Worm (Caenorhabditis elegans) whole organism, late embryonic: Measurements from ENCODE around the gene F35B12.10.

Experiments
- C08G9.2 ChIP-seq: sonication (generic microtip); optimal IDR thresholded peaks from 2 replicates; lab custom pipeline; 2016; ENCODE audit warnings: mild to moderate bottlenecking, missing genetic modification characterization, moderate library complexity, missing compliant biosample characterization
- ceh-9 ChIP-seq: sonication (generic microtip); optimal IDR thresholded peaks from 2 replicates; lab custom pipeline; 2016; ENCODE audit warnings: mild to moderate bottlenecking, missing genetic modification characterization, inconsistent platforms, missing compliant biosample characterization
- dmd-4 ChIP-seq: sonication (generic microtip); optimal IDR thresholded peaks from 2 replicates; lab custom pipeline; 2016; ENCODE audit warnings: borderline replicate concordance, missing genetic modification characterization, missing compliant biosample characterization
- tbx-2 ChIP-seq: sonication (generic microtip); optimal IDR thresholded peaks from 2 replicates; lab custom pipeline; 2016; ENCODE audit warnings: missing genetic modification characterization, missing compliant biosample characterization

DNA sequence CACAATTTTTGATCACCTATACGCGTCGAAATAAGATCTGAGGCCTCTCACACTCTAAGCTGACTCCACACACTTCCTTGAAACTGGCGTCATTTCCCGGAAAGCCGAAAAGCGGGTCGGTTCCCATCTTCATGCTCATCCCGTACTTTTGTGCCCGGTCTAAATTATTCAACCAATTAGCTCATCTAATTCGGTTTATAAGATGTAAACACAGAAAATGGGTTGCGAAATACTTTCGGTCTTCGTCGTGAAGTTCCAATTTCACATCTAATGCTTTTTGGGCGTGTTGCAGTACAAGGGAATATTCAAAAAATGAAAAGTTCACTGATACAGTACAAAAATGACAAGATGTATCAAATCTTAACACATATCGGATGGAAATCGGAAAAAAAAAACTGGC, 2.1 kb upstream of the F35B12.10 start:
- no peak for TF ChIP-seq C08G9.2 (tag; lab: Kevin White, UChicago)
- no peak for TF ChIP-seq dmd-4 (tag; lab: Kevin White, UChicago)
- TF ChIP-seq tbx-2 = no peak
- no peak for TF ChIP-seq ceh-9 (tag; lab: Kevin White, UChicago)
